Fruit fly (Drosophila melanogaster) whole organism, embryonic: ENCODE results near the gene CG10341.
A peak's percentile ranks its signal among the peaks of the same experiment; 100 is the strongest.

Source experiments
- Bdp1 ChIP-seq: fragments of 200-800 bp; sonication (Bioruptor generic); optimal IDR thresholded peaks from 3 replicates; lab custom pipeline; 2016; ENCODE audit warnings: missing biosample characterization, missing genetic modification characterization
- Blimp-1 ChIP-seq: fragments of 200-800 bp; sonication (Bioruptor generic); optimal IDR thresholded peaks from 3 replicates; lab custom pipeline; 2018; ENCODE audit warnings: missing biosample characterization, missing genetic modification characterization, mild to moderate bottlenecking, moderate library complexity, missing genetic modification reagents
- CG10209 ChIP-seq: fragments of 200-800 bp; sonication (Bioruptor generic); optimal IDR thresholded peaks from 3 replicates; lab custom pipeline; 2017; ENCODE audit warnings: missing biosample characterization, mild to moderate bottlenecking, missing genetic modification characterization, missing genetic modification reagents
- CG10565 ChIP-seq: fragments of 200-800 bp; sonication (Bioruptor generic); optimal IDR thresholded peaks from 3 replicates; lab custom pipeline; 2016; ENCODE audit warnings: missing biosample characterization, mild to moderate bottlenecking, missing genetic modification characterization
- CG12104 ChIP-seq: fragments of 200-800 bp; sonication (Bioruptor generic); optimal IDR thresholded peaks from 3 replicates; lab custom pipeline; 2016; ENCODE audit warnings: missing biosample characterization, missing genetic modification characterization
- CG12155 ChIP-seq: fragments of 200-800 bp; sonication (Bioruptor generic); optimal IDR thresholded peaks from 3 replicates; lab custom pipeline; 2016; ENCODE audit warnings: missing biosample characterization, missing genetic modification characterization
- CG12391 ChIP-seq: fragments of 200-800 bp; sonication (Bioruptor generic); optimal IDR thresholded peaks from 3 replicates; lab custom pipeline; 2018; ENCODE audit warnings: missing biosample characterization, mild to moderate bottlenecking, missing genetic modification characterization, moderate library complexity
- CG13894 ChIP-seq: fragments of 200-800 bp; sonication (Bioruptor generic); optimal IDR thresholded peaks from 3 replicates; lab custom pipeline; 2018; ENCODE audit warnings: missing biosample characterization, mild to moderate bottlenecking, missing genetic modification characterization, moderate library complexity
- CG1529 ChIP-seq: fragments of 200-800 bp; sonication (Bioruptor generic); optimal IDR thresholded peaks from 3 replicates; lab custom pipeline; 2018; ENCODE audit warnings: missing biosample characterization, missing genetic modification characterization
- CG15601 ChIP-seq: fragments of 200-800 bp; sonication (Bioruptor generic); optimal IDR thresholded peaks from 3 replicates; lab custom pipeline; 2019; ENCODE audit warnings: missing biosample characterization, mild to moderate bottlenecking, missing genetic modification characterization, moderate library complexity
- CG16815 ChIP-seq: fragments of 200-800 bp; sonication (Bioruptor generic); optimal IDR thresholded peaks from 3 replicates; lab custom pipeline; 2017; ENCODE audit warnings: missing biosample characterization, mild to moderate bottlenecking, missing genetic modification characterization
- CG2889 ChIP-seq: fragments of 200-800 bp; sonication (Bioruptor generic); IDR thresholded peaks from 3 replicates; pipeline ENCODE4 v1.3.6; 2022; ENCODE audit warnings: missing biosample characterization, missing genetic modification characterization
- CG31224 ChIP-seq: fragments of 200-800 bp; sonication (Bioruptor generic); IDR thresholded peaks from 2 replicates; pipeline ENCODE4 v1.3.6; 2022; ENCODE audit warnings: missing biosample characterization, missing genetic modification characterization
- CG31365 ChIP-seq: fragments of 200-800 bp; sonication (Bioruptor generic); optimal IDR thresholded peaks from 2 replicates; lab custom pipeline; 2018; ENCODE audit warnings: missing biosample characterization, mild to moderate bottlenecking, missing genetic modification characterization
- CG31388 ChIP-seq: fragments of 200-800 bp; sonication (Bioruptor generic); optimal IDR thresholded peaks from 2 replicates; lab custom pipeline; 2016; ENCODE audit warnings: missing biosample characterization, missing genetic modification characterization
- CG31441 ChIP-seq: fragments of 200-800 bp; sonication (Bioruptor generic); IDR thresholded peaks from 2 replicates; pipeline ENCODE4 v1.3.6; 2022; ENCODE audit warnings: missing biosample characterization, missing genetic modification characterization
- CG3281 ChIP-seq: fragments of 200-800 bp; sonication (Bioruptor generic); optimal IDR thresholded peaks from 3 replicates; lab custom pipeline; 2017; ENCODE audit warnings: missing biosample characterization, mild to moderate bottlenecking, missing genetic modification characterization
- CG4820 ChIP-seq: fragments of 200-800 bp; sonication (Bioruptor generic); optimal IDR thresholded peaks from 3 replicates; lab custom pipeline; 2016; ENCODE audit warnings: missing biosample characterization, missing genetic modification characterization
- CG6654 ChIP-seq: fragments of 200-800 bp; sonication (Bioruptor generic); optimal IDR thresholded peaks from 2 replicates; lab custom pipeline; 2017; ENCODE audit warnings: missing biosample characterization, mild to moderate bottlenecking, missing genetic modification characterization
- CG9817 ChIP-seq: fragments of 200-800 bp; sonication (Bioruptor generic); optimal IDR thresholded peaks from 2 replicates; lab custom pipeline; 2018; ENCODE audit warnings: missing biosample characterization, mild to moderate bottlenecking, missing genetic modification characterization, moderate library complexity
- D ChIP-seq, 2 experiments: fragments of 200-800 bp in 1 of 2; fragments of >200 bp in 1 of 2; sonication (Bioruptor generic) in 1 of 2; optimal IDR thresholded peaks; 2 replicates in 1 of 2; 3 replicates in 1 of 2; lab custom pipeline; 2017; ENCODE audit warnings: mild to moderate bottlenecking in 1 of 2, missing biosample characterization in 1 of 2, missing genetic modification characterization in 1 of 2, missing genetic modification reagents in 1 of 2
- Dek ChIP-seq: fragments of 200-800 bp; sonication (Bioruptor generic); optimal IDR thresholded peaks from 3 replicates; lab custom pipeline; 2019; ENCODE audit warnings: missing biosample characterization, mild to moderate bottlenecking, missing genetic modification characterization, moderate library complexity
- Dfd ChIP-seq, 2 experiments: fragments of >200 bp; optimal IDR thresholded peaks; 2 replicates each; lab custom pipeline; 2017; ENCODE audit warnings: missing biosample characterization in 2 of 2, missing genetic modification characterization in 2 of 2
- Dll ChIP-seq: fragments of 200-800 bp; sonication (Bioruptor generic); IDR thresholded peaks from 4 replicates; pipeline ENCODE4 v1.3.6; 2022; ENCODE audit warnings: missing biosample characterization, missing genetic modification characterization; ENCODE audit not compliant: partially characterized antibody
- Hr39 ChIP-seq: fragments of >200 bp; optimal IDR thresholded peaks from 2 replicates; lab custom pipeline; 2017
- MBD-R2 ChIP-seq: fragments of 200-800 bp; sonication (Bioruptor generic); IDR thresholded peaks from 2 replicates; pipeline ENCODE4 v1.3.6; 2022; ENCODE audit warnings: missing biosample characterization, missing genetic modification characterization
- Mad ChIP-seq: fragments of 200-800 bp; sonication (Bioruptor generic); optimal IDR thresholded peaks from 2 replicates; lab custom pipeline; 2016; ENCODE audit warnings: missing biosample characterization, missing genetic modification characterization
- Nf-YA ChIP-seq: fragments of 200-800 bp; sonication (Bioruptor generic); IDR thresholded peaks from 2 replicates; pipeline ENCODE4 v1.3.6; 2022; ENCODE audit warnings: missing biosample characterization, missing genetic modification characterization
- Nf-YC ChIP-seq: fragments of 200-800 bp; optimal IDR thresholded peaks from 3 replicates; lab custom pipeline; 2019; ENCODE audit warnings: missing biosample characterization, mild to moderate bottlenecking, missing genetic modification characterization, moderate library complexity
- Oli ChIP-seq: fragments of 200-800 bp; sonication (Bioruptor generic); optimal IDR thresholded peaks from 2 replicates; lab custom pipeline; 2018; ENCODE audit warnings: missing biosample characterization, mild to moderate bottlenecking, missing genetic modification characterization, moderate library complexity
- Rfx ChIP-seq: fragments of 200-800 bp; sonication (Bioruptor generic); IDR thresholded peaks from 2 replicates; pipeline ENCODE4 v1.3.6; 2022; ENCODE audit warnings: missing biosample characterization, missing genetic modification characterization
- Sry-β ChIP-seq: fragments of 200-800 bp; sonication (Bioruptor generic); optimal IDR thresholded peaks from 2 replicates; lab custom pipeline; 2018; ENCODE audit warnings: missing biosample characterization, mild to moderate bottlenecking, missing genetic modification characterization, moderate library complexity
- Sry-δ ChIP-seq: fragments of 200-800 bp; sonication (Bioruptor generic); optimal IDR thresholded peaks from 2 replicates; lab custom pipeline; 2016; ENCODE audit warnings: missing biosample characterization, missing genetic modification characterization
- Ssrp ChIP-seq: fragments of 200-800 bp; sonication (Bioruptor generic); optimal IDR thresholded peaks from 2 replicates; lab custom pipeline; 2018; ENCODE audit warnings: missing biosample characterization, mild to moderate bottlenecking, missing genetic modification characterization, moderate library complexity
- br ChIP-seq: fragments of >200 bp; optimal IDR thresholded peaks from 2 replicates; lab custom pipeline; 2017
- bsh ChIP-seq, 2 experiments: fragments of 200-800 bp; sonication (Bioruptor generic); optimal IDR thresholded peaks; 2 replicates each; lab custom pipeline; 2017 to 2018; ENCODE audit warnings: mild to moderate bottlenecking in 2 of 2, missing biosample characterization in 2 of 2, missing genetic modification characterization in 2 of 2, moderate library complexity in 1 of 2
- btn ChIP-seq: fragments of 200-800 bp; sonication (Bioruptor generic); optimal IDR thresholded peaks from 2 replicates; lab custom pipeline; 2016; ENCODE audit warnings: missing biosample characterization, missing genetic modification characterization
- cad ChIP-seq: fragments of >200 bp; optimal IDR thresholded peaks from 2 replicates; lab custom pipeline; 2017; ENCODE audit warnings: missing biosample characterization, missing genetic modification characterization
- chm ChIP-seq: fragments of 200-800 bp; sonication (Bioruptor generic); IDR thresholded peaks from 2 replicates; pipeline ENCODE4 v1.3.6; 2022; ENCODE audit warnings: missing biosample characterization, missing genetic modification characterization
- grn ChIP-seq: fragments of 200-800 bp; sonication (Bioruptor generic); optimal IDR thresholded peaks from 3 replicates; lab custom pipeline; 2017; ENCODE audit warnings: missing biosample characterization, missing genetic modification characterization
- gsb ChIP-seq: fragments of 200-800 bp; sonication (Bioruptor generic); IDR thresholded peaks from 2 replicates; pipeline ENCODE4 v1.3.6; 2022; ENCODE audit warnings: missing biosample characterization, missing genetic modification characterization
- h ChIP-seq: fragments of >200 bp; optimal IDR thresholded peaks from 2 replicates; lab custom pipeline; 2017
- hb ChIP-seq: fragments of 200-800 bp; sonication (Bioruptor generic); IDR thresholded peaks from 3 replicates; pipeline ENCODE4 v1.3.6; 2022; ENCODE audit warnings: missing biosample characterization, missing genetic modification characterization; ENCODE audit not compliant: partially characterized antibody
- hth ChIP-seq: fragments of >200 bp; optimal IDR thresholded peaks from 2 replicates; lab custom pipeline; 2017; ENCODE audit warnings: inconsistent platforms
- insv ChIP-seq, 2 experiments: fragments of 200-800 bp; sonication (Bioruptor generic); optimal IDR thresholded peaks; 3 replicates each; lab custom pipeline; 2016 to 2018; ENCODE audit warnings: missing biosample characterization in 2 of 2, missing genetic modification characterization in 2 of 2
- jing ChIP-seq: fragments of 200-800 bp; sonication (Bioruptor generic); optimal IDR thresholded peaks from 2 replicates; lab custom pipeline; 2018; ENCODE audit warnings: missing biosample characterization, mild to moderate bottlenecking, missing genetic modification characterization
- maf-S ChIP-seq: fragments of 200-800 bp; sonication (Bioruptor generic); optimal IDR thresholded peaks from 2 replicates; lab custom pipeline; 2016; ENCODE audit warnings: missing biosample characterization, missing genetic modification characterization
- sug ChIP-seq: fragments of 200-800 bp; optimal IDR thresholded peaks from 2 replicates; lab custom pipeline; 2019; ENCODE audit warnings: missing biosample characterization, mild to moderate bottlenecking, missing genetic modification characterization, moderate library complexity
- tgo ChIP-seq: fragments of 200-800 bp; sonication (Bioruptor generic); IDR thresholded peaks from 3 replicates; pipeline ENCODE4 v1.3.6; 2022; ENCODE audit warnings: missing biosample characterization, missing genetic modification characterization
- zf30C ChIP-seq: fragments of 200-800 bp; sonication (Bioruptor generic); optimal IDR thresholded peaks from 3 replicates; lab custom pipeline; 2018; ENCODE audit warnings: missing biosample characterization, mild to moderate bottlenecking, missing genetic modification characterization

CG10341 gene

DNA sequence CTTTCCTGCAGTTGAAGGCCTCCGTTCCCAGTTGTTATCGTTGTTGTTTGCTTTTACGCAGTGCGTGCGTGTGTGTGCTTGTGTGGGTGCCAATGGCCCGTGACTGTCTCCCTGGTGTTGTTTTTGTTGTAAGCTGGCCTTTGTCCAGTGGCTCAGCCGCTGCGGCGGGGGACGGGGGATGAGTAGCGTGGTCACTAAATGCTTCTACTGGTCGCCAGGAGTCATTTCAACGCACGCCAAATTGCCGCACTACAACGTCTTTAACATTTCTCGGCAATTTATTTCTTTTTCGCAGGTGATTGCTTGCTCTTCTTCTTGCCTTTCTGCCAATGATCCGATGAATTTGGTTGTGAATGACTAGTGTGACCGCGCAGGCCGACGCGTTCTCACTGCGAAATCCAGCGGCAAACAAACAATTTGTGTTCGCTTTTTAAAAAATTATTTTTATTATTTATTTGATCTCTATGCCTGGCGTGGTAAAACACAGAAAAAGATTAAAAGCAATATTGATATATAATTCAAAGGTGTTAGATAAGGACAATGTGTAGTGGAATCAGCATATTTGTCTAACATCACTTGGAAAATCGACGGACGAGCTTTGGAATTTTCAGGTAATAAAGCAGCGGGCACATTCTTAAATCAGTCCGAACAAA, 9.9 kb downstream of the CG10341 start, which contains the start of the genes Faf2 and Grip71 (continued):
- TF ChIP-seq Mad = peak; percentile 91
- peak; percentile 95 for TF ChIP-seq CG16815 (GFP tag; lab: Kevin White, UChicago)
- peak; percentile 86 for TF ChIP-seq Blimp-1 (GFP tag; lab: Kevin White, UChicago)
- no peak for TF ChIP-seq cad (GFP tag; lab: Kevin White, UChicago)
- TF ChIP-seq Dll (GFP tag; lab: Robert Waterston, UW) = peak; percentile 59; the same call in 3 of the 4 replicates
- TF ChIP-seq D (optimal IDR thresholded peaks at IDR 0.05; lab: Kevin White, UChicago) = no peak
- TF ChIP-seq D (GFP tag; optimal IDR thresholded peaks at IDR 0.05; lab: Kevin White, UChicago) = peak; percentile 80
- no peak for TF ChIP-seq CG10565 (GFP tag; lab: Kevin White, UChicago)
- TF ChIP-seq CG12155 (GFP tag; lab: Kevin White, UChicago) = peak; percentile 91
- TF ChIP-seq Nf-YA (GFP tag; lab: Robert Waterston, UW) = peak; percentile 84
- peak; percentile 84 for TF ChIP-seq CG15601 (tag; lab: Kevin White, UChicago)
- TF ChIP-seq jing = peak; percentile 85
- TF ChIP-seq CG12391 = peak; percentile 94
- TF ChIP-seq chm (GFP tag; lab: Robert Waterston, UW) = peak; percentile 86
- TF ChIP-seq CG31388 (GFP tag; lab: Kevin White, UChicago) = peak; percentile 88
- peak; percentile 91 for TF ChIP-seq CG31224 (GFP tag; lab: Robert Waterston, UW)
- peak; percentile 84 for TF ChIP-seq MBD-R2 (GFP tag; lab: Robert Waterston, UW)
- TF ChIP-seq br = no peak
- no peak for TF ChIP-seq hth (lab: Kevin White, UChicago)
- peak; percentile 58 for TF ChIP-seq CG1529 (GFP tag; lab: Kevin White, UChicago)
- TF ChIP-seq Nf-YC (tag; lab: Kevin White, UChicago) = peak; percentile 81
- TF ChIP-seq hb (GFP tag; lab: Robert Waterston, UW) = peak; percentile 53; the same call in 1 of the 3 replicates
- TF ChIP-seq insv (GFP tag; optimal IDR thresholded peaks at IDR 0.05; lab: Kevin White, UChicago) = peak in 1 of 2 experiments; percentile 59
- peak; percentile 87 for TF ChIP-seq sug
- TF ChIP-seq Ssrp = peak; percentile 95
- TF ChIP-seq bsh (GFP tag; optimal IDR thresholded peaks at IDR 0.05; lab: Kevin White, UChicago) = peak in 1 of 2 experiments; percentile 93
- peak; percentile 97 for TF ChIP-seq Rfx (GFP tag; lab: Robert Waterston, UW)
- peak; percentile 94 for TF ChIP-seq tgo (GFP tag; lab: Robert Waterston, UW)
- TF ChIP-seq CG13894 (tag; lab: Kevin White, UChicago) = peak; percentile 80
- TF ChIP-seq CG2889 (GFP tag; lab: Robert Waterston, UW) = peak; percentile 91
- peak; percentile 63 for TF ChIP-seq grn (GFP tag; lab: Kevin White, UChicago)
- TF ChIP-seq Bdp1 (GFP tag; lab: Kevin White, UChicago) = peak; percentile 81
- no peak for TF ChIP-seq btn (GFP tag; lab: Kevin White, UChicago)
- no peak for TF ChIP-seq zf30C
- TF ChIP-seq CG4820 (GFP tag; lab: Kevin White, UChicago) = peak; percentile 88
- TF ChIP-seq Dfd (GFP tag; optimal IDR thresholded peaks at IDR 0.05; lab: Kevin White, UChicago) = peak; percentile 43 to 65
- peak; percentile 35 for TF ChIP-seq CG6654 (GFP tag; lab: Kevin White, UChicago)
- peak; percentile 92 for TF ChIP-seq Dek (tag; lab: Kevin White, UChicago)
- peak; percentile 86 for TF ChIP-seq Oli
- TF ChIP-seq CG31365 (tag; lab: Kevin White, UChicago) = no peak
- TF ChIP-seq Sry-β (GFP tag; lab: Kevin White, UChicago) = peak; percentile 55
- peak; percentile 96 for TF ChIP-seq CG9817 (tag; lab: Kevin White, UChicago)
- peak; percentile 81 for TF ChIP-seq CG12104
- peak; percentile 90 for TF ChIP-seq CG31441 (GFP tag; lab: Robert Waterston, UW)
- TF ChIP-seq h = peak; percentile 32
- peak; percentile 90 for TF ChIP-seq CG10209
- TF ChIP-seq gsb (GFP tag; lab: Robert Waterston, UW) = peak; percentile 88
- TF ChIP-seq maf-S (GFP tag; lab: Kevin White, UChicago) = peak; percentile 81
- TF ChIP-seq CG3281 (GFP tag; lab: Kevin White, UChicago) = peak; percentile 75
- TF ChIP-seq Sry-δ (GFP tag; lab: Kevin White, UChicago) = peak; percentile 60
- TF ChIP-seq Hr39 (lab: Kevin White, UChicago) = no peak
